Worm (Caenorhabditis elegans): ENCODE data around the gene gfat-2.

Gene gfat-2

ce11 chrIV:11410084-11410483 lies at the start of gene gfat-2:
Gene gfat-2, plus strand, starts transcription at chrIV:11410228.
- TF ChIP-seq hmbx-1 (tag; optimal IDR thresholded peaks at IDR 0.05) (no peak), pes-1 (GFP tag; IDR thresholded peaks at IDR 0.05) (no peak), flt-1 (GFP tag; IDR thresholded peaks at IDR 0.05) (no peak), scrt-1 (GFP tag; IDR thresholded peaks at IDR 0.05) (no peak), ama-1 (optimal IDR thresholded peaks at IDR 0.05) (no peak), tra-4 (tag; optimal IDR thresholded peaks at IDR 0.05) (no peak), B0310.2 (tag; optimal IDR thresholded peaks at IDR 0.05) (no peak), ceh-36 (tag; optimal IDR thresholded peaks at IDR 0.05) (no peak), hnd-1 (tag; optimal IDR thresholded peaks at IDR 0.05) (no peak), tbx-11 (GFP tag; IDR thresholded peaks at IDR 0.05) (no peak), F13C5.2 (tag; optimal IDR thresholded peaks at IDR 0.05) (no peak), ets-7 (tag; optimal IDR thresholded peaks at IDR 0.05) (no peak), tbx-37 (GFP tag; conservative IDR thresholded peaks at IDR 0.05) (no peak), sea-1 (GFP tag; conservative IDR thresholded peaks at IDR 0.05) (no peak), aly-1 (tag; optimal IDR thresholded peaks at IDR 0.05) (no peak), hmg-4 (GFP tag; optimal IDR thresholded peaks at IDR 0.05) (no peak), ceh-13 (GFP tag; optimal IDR thresholded peaks at IDR 0.05) (no peak)

ce11 chrIV:11361409-11361808 lies 48.6 kb upstream of the gfat-2 start, which contains the start of gene T01G1.4:
Gene T01G1.4, minus strand, starts transcription at chrIV:11361509.
- TF ChIP-seq hnd-1 (tag; optimal IDR thresholded peaks at IDR 0.05) (no peak), hmg-4 (GFP tag; optimal IDR thresholded peaks at IDR 0.05) (no peak), sea-1 (GFP tag; conservative IDR thresholded peaks at IDR 0.05) (no peak), ets-7 (tag; optimal IDR thresholded peaks at IDR 0.05) (no peak), tra-4 (tag; optimal IDR thresholded peaks at IDR 0.05) (no peak), aly-1 (tag; optimal IDR thresholded peaks at IDR 0.05) (no peak), scrt-1 (GFP tag; IDR thresholded peaks at IDR 0.05) (no peak), pes-1 (GFP tag; IDR thresholded peaks at IDR 0.05) (no peak), ceh-36 (tag; optimal IDR thresholded peaks at IDR 0.05) (no peak), F13C5.2 (tag; optimal IDR thresholded peaks at IDR 0.05) (no peak), hmbx-1 (tag; optimal IDR thresholded peaks at IDR 0.05) (no peak), B0310.2 (tag; optimal IDR thresholded peaks at IDR 0.05) (no peak), flt-1 (GFP tag; IDR thresholded peaks at IDR 0.05) (no peak), tbx-11 (GFP tag; IDR thresholded peaks at IDR 0.05) (no peak), ceh-13 (GFP tag; optimal IDR thresholded peaks at IDR 0.05) (no peak)

- TF ChIP-seq sea-1 (GFP tag; conservative IDR thresholded peaks at IDR 0.05) (no peak), hnd-1 (tag; optimal IDR thresholded peaks at IDR 0.05) (no peak), tbx-37 (GFP tag; conservative IDR thresholded peaks at IDR 0.05) (no peak), ceh-13 (GFP tag; optimal IDR thresholded peaks at IDR 0.05) (no peak), aly-1 (tag; optimal IDR thresholded peaks at IDR 0.05) (no peak)
Observed at ce11 chrIV:11363806-11364562, 46.0 kb upstream of the gfat-2 start.

- TF ChIP-seq scrt-1 (GFP tag; IDR thresholded peaks at IDR 0.05) (no peak), aly-1 (tag; optimal IDR thresholded peaks at IDR 0.05) (no peak), hnd-1 (tag; optimal IDR thresholded peaks at IDR 0.05) (no peak), tra-4 (tag; optimal IDR thresholded peaks at IDR 0.05) (no peak), F13C5.2 (tag; optimal IDR thresholded peaks at IDR 0.05) (no peak), hmbx-1 (tag; optimal IDR thresholded peaks at IDR 0.05) (no peak), sea-1 (GFP tag; conservative IDR thresholded peaks at IDR 0.05) (no peak), ets-7 (tag; optimal IDR thresholded peaks at IDR 0.05) (no peak), tbx-37 (GFP tag; conservative IDR thresholded peaks at IDR 0.05) (no peak), B0310.2 (tag; optimal IDR thresholded peaks at IDR 0.05) (no peak), hmg-4 (GFP tag; optimal IDR thresholded peaks at IDR 0.05) (no peak), tbx-11 (GFP tag; IDR thresholded peaks at IDR 0.05) (no peak), flt-1 (GFP tag; IDR thresholded peaks at IDR 0.05) (no peak), ceh-36 (tag; optimal IDR thresholded peaks at IDR 0.05) (no peak), pes-1 (GFP tag; IDR thresholded peaks at IDR 0.05) (no peak), ceh-13 (GFP tag; optimal IDR thresholded peaks at IDR 0.05) (no peak)
Observed at ce11 chrIV:11371645-11372044, 38.4 kb upstream of the gfat-2 start, which contains the start of gene sec-31. Gene sec-31, minus strand, starts transcription at chrIV:11371792.

ce11 chrIV:11372366-11372997 lies 37.5 kb upstream of the gfat-2 start, which contains the start of gene cbd-1:
Gene cbd-1, plus strand, starts transcription at chrIV:11372991.
- TF ChIP-seq tbx-11 (GFP tag; IDR thresholded peaks at IDR 0.05): no peak
- no peak for TF ChIP-seq hmg-4 (GFP tag; optimal IDR thresholded peaks at IDR 0.05)
- no peak for TF ChIP-seq ceh-13 (GFP tag; optimal IDR thresholded peaks at IDR 0.05)
- no peak for TF ChIP-seq tbx-37 (GFP tag; conservative IDR thresholded peaks at IDR 0.05)
- TF ChIP-seq F13C5.2 (tag; optimal IDR thresholded peaks at IDR 0.05): no peak
- no peak for TF ChIP-seq B0310.2 (tag; optimal IDR thresholded peaks at IDR 0.05)
- TF ChIP-seq sea-1 (GFP tag; conservative IDR thresholded peaks at IDR 0.05): no peak
- TF ChIP-seq scrt-1 (GFP tag; IDR thresholded peaks at IDR 0.05): no peak
- TF ChIP-seq ama-1 (optimal IDR thresholded peaks at IDR 0.05): no peak
- TF ChIP-seq ets-7 (tag; optimal IDR thresholded peaks at IDR 0.05): no peak
- TF ChIP-seq hmbx-1 (tag; optimal IDR thresholded peaks at IDR 0.05): no peak
- no peak for TF ChIP-seq ceh-36 (tag; optimal IDR thresholded peaks at IDR 0.05)

ce11 chrIV:11375713-11376112 lies 34.3 kb upstream of the gfat-2 start:
- no peak for TF ChIP-seq flt-1 (GFP tag; IDR thresholded peaks at IDR 0.05)

- TF ChIP-seq ets-7 (tag; optimal IDR thresholded peaks at IDR 0.05): no peak
- TF ChIP-seq tbx-11 (GFP tag; IDR thresholded peaks at IDR 0.05): no peak
- no peak for TF ChIP-seq ama-1 (optimal IDR thresholded peaks at IDR 0.05)
- TF ChIP-seq aly-1 (tag; optimal IDR thresholded peaks at IDR 0.05): no peak
- TF ChIP-seq ceh-13 (GFP tag; optimal IDR thresholded peaks at IDR 0.05): no peak
- TF ChIP-seq B0310.2 (tag; optimal IDR thresholded peaks at IDR 0.05): no peak
- TF ChIP-seq tra-4 (tag; optimal IDR thresholded peaks at IDR 0.05): no peak
- TF ChIP-seq pes-1 (GFP tag; IDR thresholded peaks at IDR 0.05): no peak
- no peak for TF ChIP-seq scrt-1 (GFP tag; IDR thresholded peaks at IDR 0.05)
- TF ChIP-seq sea-1 (GFP tag; conservative IDR thresholded peaks at IDR 0.05): no peak
Observed at ce11 chrIV:11377439-11377838, 32.6 kb upstream of the gfat-2 start.
